Worm (Caenorhabditis elegans) whole organism, dauer: ENCODE data around the gene lgc-7.

Experiments
- unc-62 ChIP-seq: sonication (generic microtip); optimal IDR thresholded peaks from 2 replicates; lab custom pipeline; 2017; ENCODE audit warnings: missing biosample characterization, missing genetic modification reagents, missing genetic modification characterization

lgc-7 gene

ce11 chrIV:14709286-14709685 lies at the start of gene lgc-7:
Gene lgc-7, plus strand, starts transcription at chrIV:14709586.
- TF ChIP-seq unc-62 (GFP tag; lab: Kevin White, UChicago) = no peak

ce11 chrIV:14661370-14661769 lies 48.0 kb upstream of the lgc-7 start:
- TF ChIP-seq unc-62 (GFP tag; lab: Kevin White, UChicago) = no peak

- TF ChIP-seq unc-62 (GFP tag; lab: Kevin White, UChicago) = no peak
Observed at ce11 chrIV:14675789-14676188, 33.6 kb upstream of the lgc-7 start.

ce11 chrIV:14677095-14677633 lies 32.2 kb upstream of the lgc-7 start, which contains the start of gene Y57G11C.31:
Gene Y57G11C.31, plus strand, starts transcription at chrIV:14677370.
- TF ChIP-seq unc-62 (GFP tag; lab: Kevin White, UChicago) = no peak

ce11 chrIV:14679060-14679459 lies 30.3 kb upstream of the lgc-7 start:
- TF ChIP-seq unc-62 (GFP tag; lab: Kevin White, UChicago) = no peak

- TF ChIP-seq unc-62 (GFP tag; lab: Kevin White, UChicago) = no peak
Observed at ce11 chrIV:14687716-14688115, 21.7 kb upstream of the lgc-7 start.

- TF ChIP-seq unc-62 (GFP tag; lab: Kevin White, UChicago) = no peak
Observed at ce11 chrIV:14699840-14700239, 9.5 kb upstream of the lgc-7 start, which contains the start of gene haf-8. Gene haf-8, minus strand, starts transcription at chrIV:14699940.

ce11 chrIV:14704155-14704554 lies 5.2 kb upstream of the lgc-7 start, which contains the start of gene Y57G11C.40:
Gene Y57G11C.40, minus strand, starts transcription at chrIV:14704255.
- no peak for TF ChIP-seq unc-62 (GFP tag; lab: Kevin White, UChicago)

ce11 chrIV:14704952-14705351 lies 4.4 kb upstream of the lgc-7 start:
- TF ChIP-seq unc-62 (GFP tag; lab: Kevin White, UChicago) = no peak

- TF ChIP-seq unc-62 (GFP tag; lab: Kevin White, UChicago) = no peak
Observed at ce11 chrIV:14706302-14706701, 3.1 kb upstream of the lgc-7 start, which contains the start of gene Y57G11C.41. Gene Y57G11C.41, minus strand, starts transcription at chrIV:14706402.

ce11 chrIV:14715500-14715899 lies 6.1 kb downstream of the lgc-7 start, which contains the start of gene lgc-8:
Gene lgc-8, plus strand, starts transcription at chrIV:14715800.
- TF ChIP-seq unc-62 (GFP tag; lab: Kevin White, UChicago) = no peak

- no peak for TF ChIP-seq unc-62 (GFP tag; lab: Kevin White, UChicago)
Observed at ce11 chrIV:14728225-14728624, 18.8 kb downstream of the lgc-7 start, which contains the start of gene Y57G11C.42. Gene Y57G11C.42, plus strand, starts transcription at chrIV:14728525.

- TF ChIP-seq unc-62 (GFP tag; lab: Kevin White, UChicago) = no peak
Observed at ce11 chrIV:14729272-14729671, 19.9 kb downstream of the lgc-7 start.

- TF ChIP-seq unc-62 (GFP tag; lab: Kevin White, UChicago) = no peak
Observed at ce11 chrIV:14741926-14742325, 32.5 kb downstream of the lgc-7 start.

ce11 chrIV:14754912-14755311 lies 45.5 kb downstream of the lgc-7 start, which contains the start of gene Y57G11C.499:
Gene Y57G11C.499, minus strand, starts transcription at chrIV:14754934.
- no peak for TF ChIP-seq unc-62 (GFP tag; lab: Kevin White, UChicago)

- TF ChIP-seq unc-62 (GFP tag; lab: Kevin White, UChicago) = no peak
Observed at ce11 chrIV:14757786-14758185, 48.4 kb downstream of the lgc-7 start.

ce11 chrIV:14759662-14760061 lies 50.3 kb downstream of the lgc-7 start:
- no peak for TF ChIP-seq unc-62 (GFP tag; lab: Kevin White, UChicago)
